Fruit fly (Drosophila melanogaster) whole organism, wandering third instar larva: Measurements from ENCODE around the gene gro.

ENCODE experiments used
- Abd-B ChIP-seq: fragments of >200 bp; optimal IDR thresholded peaks from 2 replicates; lab custom pipeline; 2017; ENCODE audit warnings: missing biosample characterization, missing genetic modification characterization
- CrebA ChIP-seq: fragments of 200-800 bp; sonication (Bioruptor generic); optimal IDR thresholded peaks from 2 replicates; lab custom pipeline; 2016; ENCODE audit warnings: missing biosample characterization, mild to moderate bottlenecking, missing genetic modification characterization, borderline replicate concordance
- Dfd ChIP-seq: fragments of >200 bp; optimal IDR thresholded peaks from 2 replicates; lab custom pipeline; 2017; ENCODE audit warnings: missing biosample characterization, missing genetic modification characterization
- Dif ChIP-seq: fragments of 200-275, 200-300 bp; sonication (Bioruptor generic); optimal IDR thresholded peaks from 2 replicates; lab custom pipeline; 2018; ENCODE audit warnings: missing biosample characterization, missing genetic modification characterization; ENCODE audit not compliant: partially characterized antibody
- GATAd ChIP-seq: sonication (Bioruptor generic); optimal IDR thresholded peaks from 2 replicates; lab custom pipeline; 2016; ENCODE audit warnings: missing biosample characterization, missing genetic modification characterization
- HLH106 ChIP-seq: fragments of 200-800 bp; optimal IDR thresholded peaks from 3 replicates; lab custom pipeline; 2019; ENCODE audit warnings: missing biosample characterization, mild to moderate bottlenecking, missing genetic modification characterization, moderate library complexity
- Hnf4 ChIP-seq: fragments of 200-800 bp; sonication (Bioruptor generic); optimal IDR thresholded peaks from 2 replicates; lab custom pipeline; 2016; ENCODE audit warnings: missing biosample characterization, mild to moderate bottlenecking, missing genetic modification characterization
- Hr83 ChIP-seq: fragments of 200-300 bp; sonication (Bioruptor generic); optimal IDR thresholded peaks from 2 replicates; lab custom pipeline; 2016; ENCODE audit warnings: missing biosample characterization, mild to moderate bottlenecking, missing genetic modification characterization, moderate library complexity; ENCODE audit not compliant: poor library complexity, severe bottlenecking
- Jra ChIP-seq: sonication (Bioruptor generic); optimal IDR thresholded peaks from 2 replicates; lab custom pipeline; 2016; ENCODE audit warnings: missing biosample characterization, missing genetic modification characterization
- Mio ChIP-seq: sonication (Bioruptor generic); optimal IDR thresholded peaks from 2 replicates; lab custom pipeline; 2016; ENCODE audit warnings: missing biosample characterization, missing genetic modification characterization
- Myc ChIP-seq: fragments of >200 bp; optimal IDR thresholded peaks from 2 replicates; lab custom pipeline; 2017
- N ChIP-seq: fragments of >200 bp; optimal IDR thresholded peaks from 2 replicates; lab custom pipeline; 2018; ENCODE audit warnings: missing biosample characterization, missing external identifiers, missing genetic modification characterization
- OdsH ChIP-seq: fragments of 200-800 bp; sonication (Bioruptor generic); optimal IDR thresholded peaks from 2 replicates; lab custom pipeline; 2016; ENCODE audit warnings: missing biosample characterization, mild to moderate bottlenecking, missing genetic modification characterization
- Rel ChIP-seq, 2 experiments: fragments of 200-800 bp; sonication (Bioruptor generic) in 1 of 2; optimal IDR thresholded peaks; 2 replicates in 1 of 2; 3 replicates in 1 of 2; lab custom pipeline; 2016 to 2019; ENCODE audit warnings: mild to moderate bottlenecking in 2 of 2, missing biosample characterization in 2 of 2, missing genetic modification characterization in 2 of 2, moderate library complexity in 1 of 2
- Sp1 ChIP-seq: fragments of 200-800 bp; sonication (Bioruptor generic); optimal IDR thresholded peaks from 3 replicates; lab custom pipeline; 2019; ENCODE audit warnings: missing biosample characterization, mild to moderate bottlenecking, missing genetic modification characterization, moderate library complexity
- Vsx2 ChIP-seq: fragments of 200-300, 225-300 bp; sonication (Bioruptor generic); optimal IDR thresholded peaks from 2 replicates; lab custom pipeline; 2018; ENCODE audit warnings: missing biosample characterization, missing genetic modification characterization; ENCODE audit not compliant: partially characterized antibody
- brk ChIP-seq: fragments of 200-800 bp; sonication (Bioruptor generic); optimal IDR thresholded peaks from 2 replicates; lab custom pipeline; 2016; ENCODE audit warnings: missing biosample characterization, mild to moderate bottlenecking, missing genetic modification characterization
- dl ChIP-seq, 2 experiments: fragments of 175-275, 200-275 bp in 1 of 2; fragments of 200-275 bp in 1 of 2; sonication (Bioruptor generic); optimal IDR thresholded peaks; lab custom pipeline; 2018; ENCODE audit warnings: mild to moderate bottlenecking in 2 of 2, missing biosample characterization in 2 of 2, missing genetic modification characterization in 2 of 2, moderate library complexity in 2 of 2; ENCODE audit not compliant: partially characterized antibody in 2 of 2, insufficient read depth in 1 of 2
- dmrt93B ChIP-seq: fragments of 200-800 bp; sonication (Bioruptor generic); optimal IDR thresholded peaks from 2 replicates; lab custom pipeline; 2018; ENCODE audit warnings: missing biosample characterization, mild to moderate bottlenecking, missing genetic modification characterization
- dsf ChIP-seq: sonication (Bioruptor generic); optimal IDR thresholded peaks from 2 replicates; lab custom pipeline; 2016; ENCODE audit warnings: missing biosample characterization, missing genetic modification characterization, borderline replicate concordance
- ey ChIP-seq: fragments of 200-800 bp; sonication (Bioruptor generic); optimal IDR thresholded peaks from 2 replicates; lab custom pipeline; 2016; ENCODE audit warnings: missing biosample characterization, missing genetic modification characterization
- foxo ChIP-seq, 2 experiments: fragments of 200-800 bp; sonication (Bioruptor generic); optimal IDR thresholded peaks; 2 replicates in 1 of 2; 3 replicates in 1 of 2; lab custom pipeline; 2016 to 2017; ENCODE audit warnings: missing biosample characterization in 2 of 2, missing genetic modification characterization in 2 of 2
- fru ChIP-seq: fragments of 200-800 bp; sonication (Bioruptor generic); optimal IDR thresholded peaks from 3 replicates; lab custom pipeline; 2016; ENCODE audit warnings: missing biosample characterization, mild to moderate bottlenecking, missing genetic modification characterization
- h ChIP-seq: fragments of 200-800 bp; sonication (Bioruptor generic); optimal IDR thresholded peaks from 3 replicates; lab custom pipeline; 2016; ENCODE audit warnings: missing biosample characterization, mild to moderate bottlenecking, missing genetic modification characterization
- jim ChIP-seq: fragments of 175-275, 200-325 bp; sonication (Bioruptor generic); optimal IDR thresholded peaks from 2 replicates; lab custom pipeline; 2016; ENCODE audit warnings: missing biosample characterization, mild to moderate bottlenecking, missing genetic modification characterization
- lola ChIP-seq: fragments of >200 bp; optimal IDR thresholded peaks from 2 replicates; lab custom pipeline; 2017; ENCODE audit warnings: missing biosample characterization, missing genetic modification characterization
- pan ChIP-seq: fragments of >200 bp; optimal IDR thresholded peaks from 2 replicates; lab custom pipeline; 2017
- psq ChIP-seq: fragments of 200-800 bp; sonication (Bioruptor generic); optimal IDR thresholded peaks from 3 replicates; lab custom pipeline; 2017; ENCODE audit warnings: missing biosample characterization, mild to moderate bottlenecking, missing genetic modification characterization, moderate library complexity
- rgr ChIP-seq: fragments of 200-800 bp; sonication (Bioruptor generic); optimal IDR thresholded peaks from 3 replicates; lab custom pipeline; 2016; ENCODE audit warnings: missing biosample characterization, mild to moderate bottlenecking, missing genetic modification characterization
- sage ChIP-seq: fragments of 200-800 bp; sonication (Bioruptor generic); optimal IDR thresholded peaks from 2 replicates; lab custom pipeline; 2016; ENCODE audit warnings: missing biosample characterization, mild to moderate bottlenecking, missing genetic modification characterization
- sv ChIP-seq: fragments of 200-800 bp; sonication (Bioruptor generic); optimal IDR thresholded peaks from 3 replicates; lab custom pipeline; 2016; ENCODE audit warnings: missing biosample characterization, missing genetic modification characterization
- tai ChIP-seq: sonication (Bioruptor generic); optimal IDR thresholded peaks from 2 replicates; lab custom pipeline; 2016; ENCODE audit warnings: missing biosample characterization, missing genetic modification characterization
- usp ChIP-seq: fragments of >200 bp; optimal IDR thresholded peaks from 2 replicates; lab custom pipeline; 2017; ENCODE audit warnings: missing biosample characterization, missing genetic modification characterization
- woc ChIP-seq: sonication (Bioruptor generic); optimal IDR thresholded peaks from 2 replicates; lab custom pipeline; 2016; ENCODE audit warnings: missing biosample characterization, mild to moderate bottlenecking, missing genetic modification characterization

gro gene

DNA sequence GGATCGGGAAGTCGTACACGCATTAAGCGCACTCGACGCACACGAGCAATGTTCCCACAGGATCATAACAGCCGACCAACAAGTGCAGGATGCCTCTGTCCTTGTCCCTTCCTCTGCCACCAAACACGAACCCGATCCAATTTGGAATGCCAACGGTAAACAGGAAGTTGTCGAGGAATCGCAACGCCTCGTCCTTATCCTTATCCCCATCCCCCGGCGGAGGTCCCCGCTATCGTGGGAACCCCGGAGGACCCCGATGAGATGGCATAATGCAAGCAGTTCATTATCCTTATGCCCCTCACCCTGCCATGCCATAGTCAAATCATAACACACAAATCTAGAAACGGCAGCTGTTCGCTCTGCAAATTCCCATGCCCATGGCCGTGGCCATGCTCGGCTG, 42.4 kb upstream of the gro start:
- no peak for TF ChIP-seq ey

DNA sequence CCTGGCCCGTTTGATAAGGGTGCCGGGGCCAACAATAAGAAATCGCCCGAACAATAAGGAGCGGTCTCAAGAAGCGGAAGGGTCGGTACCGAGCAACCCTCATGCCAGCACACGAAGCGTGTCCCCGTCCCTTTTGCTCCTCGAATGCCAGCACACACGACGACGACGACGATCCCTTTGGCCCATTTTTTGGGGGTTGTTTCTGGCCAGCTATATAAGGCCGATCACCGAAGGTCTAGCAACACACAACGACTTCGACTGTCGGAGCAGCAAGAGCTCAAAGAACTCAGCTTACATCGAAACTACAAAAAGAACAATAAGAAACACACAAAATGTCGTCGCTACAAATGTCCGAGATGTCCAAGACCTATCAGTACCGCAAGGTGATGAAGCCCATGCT, 41.9 kb upstream of the gro start:
- TF ChIP-seq h (GFP tag; lab: Kevin White, UChicago) (no peak), woc (GFP tag; lab: Kevin White, UChicago) (no peak), lola (no peak), pan (lab: Kevin White, UChicago) (no peak), psq (GFP tag; lab: Kevin White, UChicago) (no peak), tai (GFP tag; lab: Kevin White, UChicago) (no peak), foxo (GFP tag; optimal IDR thresholded peaks at IDR 0.05; lab: Kevin White, UChicago) (no peak), usp (GFP tag; lab: Kevin White, UChicago) (no peak), dmrt93B (GFP tag; lab: Kevin White, UChicago) (no peak), brk (GFP tag; lab: Kevin White, UChicago) (no peak), Hnf4 (no peak), Mio (GFP tag; lab: Kevin White, UChicago) (no peak), fru (GFP tag; lab: Kevin White, UChicago) (no peak), Rel (GFP tag; optimal IDR thresholded peaks at IDR 0.05; lab: Kevin White, UChicago) (no peak), Rel (tag; optimal IDR thresholded peaks at IDR 0.05; lab: Kevin White, UChicago) (no peak), HLH106 (tag; lab: Kevin White, UChicago) (no peak), N (GFP tag; lab: Kevin White, UChicago) (no peak), Vsx2 (GFP tag; lab: Kevin White, UChicago) (no peak), sage (GFP tag; lab: Kevin White, UChicago) (no peak), Myc (no peak), rgr (GFP tag; lab: Kevin White, UChicago) (no peak)

DNA sequence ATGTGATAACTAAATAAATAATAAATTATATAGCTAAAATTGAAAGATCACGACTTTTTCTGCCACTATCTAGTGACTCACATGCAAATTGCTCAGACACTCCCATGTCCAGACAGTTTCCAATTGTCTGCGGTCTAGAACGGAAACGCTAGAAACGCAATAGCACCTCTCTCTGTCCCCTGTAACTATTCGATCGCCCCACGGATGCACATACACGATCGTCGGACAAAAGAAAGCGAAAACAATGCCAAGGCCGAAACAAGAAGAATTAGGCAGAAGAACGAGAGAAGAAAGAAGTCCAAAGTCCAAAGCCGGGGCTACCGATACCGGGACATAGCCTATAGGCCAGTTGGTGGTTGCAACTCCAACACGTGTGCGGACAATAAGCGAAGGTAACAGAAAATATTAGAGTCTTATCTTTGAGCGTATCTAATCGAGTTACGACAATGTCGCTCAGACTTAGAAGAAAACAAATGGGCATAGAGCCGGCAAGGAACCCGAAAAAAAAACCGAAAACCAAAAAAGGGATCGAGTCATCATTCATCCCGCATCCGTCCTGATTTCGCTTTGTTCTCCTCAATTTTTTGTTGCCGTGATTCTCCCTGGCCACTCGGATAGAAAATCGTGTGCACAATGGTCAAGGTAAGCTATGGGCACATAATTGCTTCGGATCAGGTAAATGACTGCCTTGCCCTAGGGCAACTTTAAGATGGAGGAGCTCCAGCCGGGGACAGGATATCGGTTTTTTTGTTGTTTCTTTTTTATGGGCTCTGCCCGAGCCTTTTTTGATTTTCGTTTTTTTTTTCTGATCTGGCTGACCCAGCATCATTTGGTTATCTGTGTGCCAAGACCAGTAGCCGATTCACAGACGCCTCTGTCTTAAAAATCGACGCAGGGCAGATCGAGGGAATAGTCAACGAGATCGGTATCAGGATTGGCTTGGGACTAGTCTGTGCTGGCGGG, 40.5 kb upstream of the gro start:
- TF ChIP-seq psq (GFP tag; lab: Kevin White, UChicago) (peak; percentile 25), Sp1 (GFP tag; lab: Kevin White, UChicago) (no peak), Hnf4 (peak; percentile 36)

DNA sequence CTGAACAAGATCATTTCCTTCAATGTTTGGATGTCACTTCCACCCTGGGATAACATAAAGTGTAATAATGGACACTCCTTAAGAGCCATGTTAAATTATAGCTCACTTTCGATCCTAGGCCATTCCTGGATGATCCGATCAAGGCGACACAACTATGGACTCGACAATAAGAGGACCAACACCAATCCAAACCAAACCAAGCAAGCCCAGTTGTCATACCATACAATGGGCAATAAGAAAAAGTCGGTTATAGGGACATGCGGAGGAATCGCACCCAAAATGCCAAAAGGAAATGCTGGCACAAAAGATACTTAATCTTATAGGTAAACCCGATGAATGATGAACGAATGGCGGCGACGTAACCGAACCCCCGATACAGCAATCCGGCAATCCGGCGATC, 39.5 kb upstream of the gro start:
- no peak for TF ChIP-seq usp (GFP tag; lab: Kevin White, UChicago)
- no peak for TF ChIP-seq Sp1 (GFP tag; lab: Kevin White, UChicago)
- TF ChIP-seq Rel (GFP tag; optimal IDR thresholded peaks at IDR 0.05; lab: Kevin White, UChicago) = no peak
- no peak for TF ChIP-seq Rel (tag; optimal IDR thresholded peaks at IDR 0.05; lab: Kevin White, UChicago)

DNA sequence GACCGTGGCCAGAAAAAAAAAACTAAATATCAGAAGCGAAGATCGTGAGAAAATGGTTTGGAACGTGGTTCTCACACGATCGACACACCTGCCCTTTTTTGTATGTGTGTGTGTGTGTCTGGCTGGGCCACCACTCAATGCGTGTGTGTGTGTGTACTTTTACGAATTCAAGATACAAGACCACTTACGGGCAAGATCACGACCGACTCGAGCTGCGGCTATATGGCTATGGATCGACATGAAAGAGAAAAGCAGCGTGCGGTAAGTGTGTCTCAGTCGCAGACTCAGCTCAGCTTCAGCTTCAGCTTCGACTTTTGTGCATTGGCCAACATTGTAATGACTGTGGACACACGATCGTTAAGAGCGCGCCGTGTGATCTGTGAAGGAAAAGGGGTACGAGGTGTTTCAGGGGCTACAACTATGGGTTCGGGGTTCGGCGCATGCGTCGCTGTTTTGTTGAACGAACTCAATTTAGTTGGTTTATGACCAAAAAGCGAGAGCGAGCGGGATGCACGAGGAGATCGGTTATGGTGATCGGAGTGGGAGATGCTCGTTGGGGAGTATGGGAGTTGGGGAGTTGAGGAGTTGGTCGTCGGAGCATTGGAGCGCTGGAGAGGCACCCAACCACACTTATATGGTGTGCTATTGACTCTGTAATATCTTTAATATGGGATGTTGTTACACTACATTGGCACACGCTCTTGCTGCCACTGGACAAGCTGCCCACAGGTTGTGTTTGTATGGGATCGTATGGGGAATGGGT, 38.8 kb upstream of the gro start:
- TF ChIP-seq HLH106 (tag; lab: Kevin White, UChicago) = no peak
- TF ChIP-seq Vsx2 (GFP tag; lab: Kevin White, UChicago) = no peak
- TF ChIP-seq lola = no peak
- TF ChIP-seq dl (GFP tag; optimal IDR thresholded peaks at IDR 0.05; lab: Kevin White, UChicago; ENCODE audit: insufficient read depth in 1 of 2, partially characterized antibody in 2 of 2) = no peak
- TF ChIP-seq Abd-B (GFP tag; lab: Kevin White, UChicago) = no peak
- peak; percentile 1 for TF ChIP-seq Sp1 (GFP tag; lab: Kevin White, UChicago)
- no peak for TF ChIP-seq ey
- no peak for TF ChIP-seq Myc
- TF ChIP-seq brk (GFP tag; lab: Kevin White, UChicago) = peak; percentile 71
- TF ChIP-seq Dif (GFP tag; lab: Kevin White, UChicago) = peak; percentile 28
- peak; percentile 51 for TF ChIP-seq psq (GFP tag; lab: Kevin White, UChicago)
- TF ChIP-seq h (GFP tag; lab: Kevin White, UChicago) = peak; percentile 60
- peak; percentile 70 for TF ChIP-seq Hr83 (GFP tag; lab: Kevin White, UChicago)
- no peak for TF ChIP-seq OdsH
- no peak for TF ChIP-seq sv
- no peak for TF ChIP-seq foxo (GFP tag; optimal IDR thresholded peaks at IDR 0.05; lab: Kevin White, UChicago)
- TF ChIP-seq rgr (GFP tag; lab: Kevin White, UChicago) = no peak
- peak; percentile 35 for TF ChIP-seq fru (GFP tag; lab: Kevin White, UChicago)
- TF ChIP-seq GATAd = no peak
- no peak for TF ChIP-seq woc (GFP tag; lab: Kevin White, UChicago)
- no peak for TF ChIP-seq dsf (GFP tag; lab: Kevin White, UChicago)
- no peak for TF ChIP-seq CrebA (GFP tag; lab: Kevin White, UChicago)
- no peak for TF ChIP-seq tai (GFP tag; lab: Kevin White, UChicago)
- no peak for TF ChIP-seq dmrt93B (GFP tag; lab: Kevin White, UChicago)
- peak; percentile 49 for TF ChIP-seq jim
- no peak for TF ChIP-seq usp (GFP tag; lab: Kevin White, UChicago)
- TF ChIP-seq sage (GFP tag; lab: Kevin White, UChicago) = no peak
- TF ChIP-seq Rel (GFP tag; optimal IDR thresholded peaks at IDR 0.05; lab: Kevin White, UChicago) = no peak
- TF ChIP-seq Rel (tag; optimal IDR thresholded peaks at IDR 0.05; lab: Kevin White, UChicago) = no peak
- no peak for TF ChIP-seq Jra
- no peak for TF ChIP-seq N (GFP tag; lab: Kevin White, UChicago)
- no peak for TF ChIP-seq Dfd
- no peak for TF ChIP-seq Hnf4
